Worm (Caenorhabditis elegans): Measurements from ENCODE around the gene sphk-1.

sphk-1 gene

ce11 chrII:8658835-8659234 lies 42.6 kb downstream of the sphk-1 start, which contains the start of gene atg-10:
Gene atg-10, plus strand, starts transcription at chrII:8659135.
- TF ChIP-seq B0336.3 (GFP tag; IDR thresholded peaks at IDR 0.05) (no peak), nfyb-1 (GFP tag; IDR thresholded peaks at IDR 0.05) (no peak), hlh-12 (tag; optimal IDR thresholded peaks at IDR 0.05) (no peak), attf-3 (GFP tag; conservative IDR thresholded peaks at IDR 0.05) (no peak), unc-130 (GFP tag; optimal IDR thresholded peaks at IDR 0.05) (no peak), hmg-20 (GFP tag; IDR thresholded peaks at IDR 0.05) (no peak), ceh-27 (GFP tag; optimal IDR thresholded peaks at IDR 0.05) (no peak), ama-1 (optimal IDR thresholded peaks at IDR 0.05) (no peak), ama-1 (GFP tag; optimal IDR thresholded peaks at IDR 0.05) (no peak), ztf-28 (GFP tag; IDR thresholded peaks at IDR 0.05) (no peak), attf-5 (GFP tag; optimal IDR thresholded peaks at IDR 0.05) (no peak), ets-4 (GFP tag; optimal IDR thresholded peaks at IDR 0.05) (no peak), chd-7 (tag; optimal IDR thresholded peaks at IDR 0.05) (no peak), ceh-79 (tag; optimal IDR thresholded peaks at IDR 0.05) (no peak), mel-28 (tag; optimal IDR thresholded peaks at IDR 0.05; ENCODE audit: borderline replicate concordance) (no peak), sptf-2 (GFP tag; optimal IDR thresholded peaks at IDR 0.05) (no peak), F55B11.4 (tag; optimal IDR thresholded peaks at IDR 0.05; ENCODE audit: borderline replicate concordance, insufficient read depth) (no peak), akir-1 (GFP tag; optimal IDR thresholded peaks at IDR 0.05) (no peak)

- TF ChIP-seq dpl-1 (GFP tag; optimal IDR thresholded peaks at IDR 0.05), result no peak
- TF ChIP-seq mel-28 (tag; optimal IDR thresholded peaks at IDR 0.05; ENCODE audit: borderline replicate concordance), result no peak
- TF ChIP-seq dox-1 (GFP tag; IDR thresholded peaks at IDR 0.05), result no peak
- TF ChIP-seq sea-2 (GFP tag; IDR thresholded peaks at IDR 0.05), result no peak
- peak; percentile 62; the same call in 1 of the 2 replicates for TF ChIP-seq hmg-1.2 (GFP tag; IDR thresholded peaks at IDR 0.05)
- no peak for TF ChIP-seq D2030.7 (GFP tag; IDR thresholded peaks at IDR 0.05)
- no peak for TF ChIP-seq egl-18 (GFP tag; IDR thresholded peaks at IDR 0.05)
Measured at ce11 chrII:8650644-8651159, 50.8 kb downstream of the sphk-1 start, which contains the start of gene pyr-1. Gene pyr-1, plus strand, starts transcription at chrII:8651109.
